Worm (Caenorhabditis elegans) whole organism, mixed stage, embryonic: ENCODE measurements around the gene nhr-131.

Source experiments
- ceh-43 ChIP-seq: fragments of 200-800 bp; sonication (Bioruptor generic); optimal IDR thresholded peaks from 2 replicates; lab custom pipeline; 2018; ENCODE audit warnings: mild to moderate bottlenecking, missing genetic modification characterization, moderate library complexity, missing compliant biosample characterization
- lsy-2 ChIP-seq: fragments of 150-350 bp; optimal IDR thresholded peaks from 2 replicates; lab custom pipeline; 2014; ENCODE audit warnings: missing biosample characterization, missing genetic modification characterization
- mab-5 ChIP-seq: fragments of 150-350 bp; optimal IDR thresholded peaks from 2 replicates; lab custom pipeline; 2014; ENCODE audit warnings: missing biosample characterization, missing genetic modification characterization
- nhr-12 ChIP-seq: fragments of 150-350 bp; optimal IDR thresholded peaks from 2 replicates; lab custom pipeline; 2014; ENCODE audit warnings: missing biosample characterization, missing genetic modification characterization
- nhr-237 ChIP-seq: fragments of 150-350 bp; optimal IDR thresholded peaks from 2 replicates; lab custom pipeline; 2014; ENCODE audit warnings: missing biosample characterization, missing genetic modification characterization
- nhr-76 ChIP-seq: sonication (generic microtip); optimal IDR thresholded peaks from 2 replicates; lab custom pipeline; 2017; ENCODE audit warnings: missing biosample characterization, missing genetic modification characterization
- tbx-8 ChIP-seq: fragments of 200-800 bp; sonication (Bioruptor generic); optimal IDR thresholded peaks from 2 replicates; lab custom pipeline; 2018; ENCODE audit warnings: mild to moderate bottlenecking, missing genetic modification characterization, moderate library complexity, missing compliant biosample characterization
- unc-62 ChIP-seq: fragments of 150-350 bp; optimal IDR thresholded peaks from 2 replicates; lab custom pipeline; 2014; ENCODE audit warnings: missing biosample characterization, missing genetic modification reagents, missing genetic modification characterization

DNA sequence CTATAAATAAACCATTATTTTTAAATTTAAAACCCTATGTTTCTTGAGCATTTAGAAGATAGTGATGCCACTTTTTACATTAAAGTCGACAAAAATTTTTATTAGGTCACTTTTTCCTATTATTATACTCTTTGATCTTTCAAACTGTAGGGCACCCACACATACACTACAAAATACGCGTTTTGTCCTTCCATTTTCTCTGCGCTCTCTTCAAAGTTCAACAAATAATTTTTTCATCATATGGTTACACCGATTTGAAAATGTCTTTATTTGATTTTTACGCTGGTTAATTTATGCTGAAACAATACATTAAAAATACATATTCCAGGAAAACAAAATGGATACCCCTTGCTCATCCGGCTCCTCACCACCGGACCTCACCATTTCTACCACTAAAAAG, 31.9 kb upstream of the nhr-131 start, which contains the start of gene nhr-202:
- TF ChIP-seq unc-62 (GFP tag; lab: Kevin White, UChicago), result no peak
- no peak for TF ChIP-seq nhr-12 (tag; lab: Kevin White, UChicago)
- TF ChIP-seq nhr-237, result no peak
- no peak for TF ChIP-seq tbx-8 (GFP tag; lab: Kevin White, UChicago)
- no peak for TF ChIP-seq lsy-2 (tag; lab: Kevin White, UChicago)
- TF ChIP-seq nhr-76, result no peak
- TF ChIP-seq mab-5 (tag; lab: Kevin White, UChicago), result no peak
- TF ChIP-seq ceh-43 (GFP tag; lab: Kevin White, UChicago), result no peak
